Fruit fly (Drosophila melanogaster) whole organism, adult: Measurements from ENCODE around the gene CG17118.

Source experiments
- CG1620 ChIP-seq: fragments of 200-800 bp; sonication (Bioruptor generic); optimal IDR thresholded peaks from 2 replicates; lab custom pipeline; 2016; ENCODE audit warnings: missing biosample characterization, missing genetic modification characterization
- CG5204 ChIP-seq: fragments of 200-800 bp; sonication (Bioruptor generic); optimal IDR thresholded peaks from 2 replicates; lab custom pipeline; 2016; ENCODE audit warnings: missing biosample characterization, missing genetic modification characterization
- Clk ChIP-seq: fragments of 200-800 bp; sonication (Bioruptor generic); optimal IDR thresholded peaks from 2 replicates; lab custom pipeline; 2017; ENCODE audit warnings: missing biosample characterization, missing genetic modification characterization
- pad ChIP-seq: fragments of 200-800 bp; sonication (Bioruptor generic); optimal IDR thresholded peaks from 3 replicates; lab custom pipeline; 2017; ENCODE audit warnings: missing biosample characterization, missing genetic modification characterization, mild to moderate bottlenecking, moderate library complexity, missing genetic modification reagents
- tj ChIP-seq: fragments of 200-800 bp; sonication (Bioruptor generic); optimal IDR thresholded peaks from 3 replicates; lab custom pipeline; 2017; ENCODE audit warnings: missing biosample characterization, mild to moderate bottlenecking, missing genetic modification characterization, moderate library complexity

DNA sequence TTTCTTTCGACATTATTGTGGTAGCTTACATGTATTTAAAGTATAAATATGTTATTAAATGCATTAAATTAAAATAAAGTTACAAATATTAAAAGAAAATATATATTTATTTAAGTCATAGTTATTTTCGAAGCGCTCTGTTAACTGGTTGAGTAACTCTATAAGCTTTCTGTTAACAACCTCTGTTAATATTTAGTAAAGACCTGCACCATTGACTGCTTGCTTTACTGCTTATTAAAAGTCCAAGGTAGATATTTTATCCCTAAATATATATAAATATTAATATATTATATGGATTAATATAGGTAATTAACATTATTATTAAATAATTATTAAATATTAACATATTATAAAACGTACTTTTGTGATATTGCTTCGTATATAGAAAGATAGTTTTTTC, 8.5 kb upstream of the CG17118 start:
- TF ChIP-seq Clk (no peak), pad (GFP tag; lab: Kevin White, UChicago) (no peak), CG5204 (GFP tag; lab: Kevin White, UChicago) (no peak), CG1620 (GFP tag; lab: Kevin White, UChicago) (no peak), tj (GFP tag; lab: Kevin White, UChicago) (no peak)
